Worm (Caenorhabditis elegans) whole organism, mixed stage, embryonic: ENCODE data around the gene ceh-100.

Experiments used
- ceh-39 ChIP-seq: fragments of 150-350 bp; optimal IDR thresholded peaks from 2 replicates; lab custom pipeline; 2014; ENCODE audit warnings: missing biosample characterization, missing genetic modification characterization
- ces-1 ChIP-seq: fragments of 150-350 bp; optimal IDR thresholded peaks from 2 replicates; lab custom pipeline; 2014; ENCODE audit warnings: missing biosample characterization, missing genetic modification reagents, missing genetic modification characterization
- drap-1 ChIP-seq: fragments of 200-800 bp; sonication (Bioruptor generic); optimal IDR thresholded peaks from 3 replicates; lab custom pipeline; 2018; ENCODE audit warnings: mild to moderate bottlenecking, missing genetic modification characterization, missing compliant biosample characterization
- elt-3 ChIP-seq: fragments of 150-350 bp; optimal IDR thresholded peaks from 2 replicates; lab custom pipeline; 2014; ENCODE audit warnings: missing biosample characterization, missing genetic modification characterization
- lsy-2 ChIP-seq: fragments of 150-350 bp; optimal IDR thresholded peaks from 2 replicates; lab custom pipeline; 2014; ENCODE audit warnings: missing biosample characterization, missing genetic modification characterization
- mep-1 ChIP-seq: fragments of 150-350 bp; optimal IDR thresholded peaks from 2 replicates; lab custom pipeline; 2017; ENCODE audit warnings: missing biosample characterization, missing genetic modification reagents, missing genetic modification characterization, inconsistent platforms
- nhr-12 ChIP-seq: fragments of 150-350 bp; optimal IDR thresholded peaks from 2 replicates; lab custom pipeline; 2014; ENCODE audit warnings: missing biosample characterization, missing genetic modification characterization
- nhr-76 ChIP-seq: sonication (generic microtip); optimal IDR thresholded peaks from 2 replicates; lab custom pipeline; 2017; ENCODE audit warnings: missing biosample characterization, missing genetic modification characterization
- pha-4 ChIP-seq: fragments of 150-350 bp; optimal IDR thresholded peaks from 2 replicates; lab custom pipeline; 2018; ENCODE audit warnings: missing biosample characterization, missing genetic modification reagents, missing genetic modification characterization
- unc-39 ChIP-seq: fragments of 150-350 bp; optimal IDR thresholded peaks from 2 replicates; lab custom pipeline; 2014; ENCODE audit warnings: missing biosample characterization, missing genetic modification characterization
- zip-8 ChIP-seq: fragments of 150-350 bp; optimal IDR thresholded peaks from 2 replicates; lab custom pipeline; 2014; ENCODE audit warnings: missing biosample characterization, missing genetic modification characterization

DNA sequence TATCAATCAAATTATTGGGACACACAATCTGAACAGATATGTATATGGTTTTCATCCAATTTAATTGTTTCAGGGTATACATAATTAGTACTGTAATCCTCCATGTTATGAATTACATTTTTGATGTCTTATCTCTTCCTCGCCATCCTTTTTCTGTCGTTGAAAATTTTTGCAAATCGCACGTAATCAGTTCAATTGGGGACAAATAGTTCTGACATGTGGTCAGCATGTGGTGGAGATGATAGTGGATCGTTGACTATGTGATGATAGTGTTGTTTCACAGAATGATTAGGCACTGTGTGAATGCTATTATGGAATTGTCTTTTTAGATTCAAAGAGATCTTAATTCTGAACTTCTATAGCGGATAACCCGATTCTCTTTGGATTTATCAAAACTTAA lies 11.9 kb upstream of the ceh-100 start:
- TF ChIP-seq ces-1 (GFP tag; lab: Kevin White, UChicago) (no peak), zip-8 (tag; lab: Kevin White, UChicago) (no peak), unc-39 (tag; lab: Kevin White, UChicago) (no peak), nhr-12 (tag; lab: Kevin White, UChicago) (no peak), pha-4 (no peak), nhr-76 (tag; lab: Kevin White, UChicago) (no peak), lsy-2 (no peak), mep-1 (tag; lab: Kevin White, UChicago) (no peak), drap-1 (GFP tag; lab: Kevin White, UChicago) (no peak), ceh-39 (no peak), elt-3 (tag; lab: Kevin White, UChicago) (no peak)
